Fruit fly (Drosophila melanogaster): ENCODE data around the gene CG4678.

- no peak for TF ChIP-seq Ets96B (tag; optimal IDR thresholded peaks at IDR 0.05)
- peak; percentile 60 for TF ChIP-seq Eip75B (GFP tag; optimal IDR thresholded peaks at IDR 0.05)
- peak; percentile 49 for TF ChIP-seq topi (GFP tag; optimal IDR thresholded peaks at IDR 0.05)
- peak; percentile 81 for TF ChIP-seq lz (GFP tag; optimal IDR thresholded peaks at IDR 0.05)
- peak; percentile 37 for TF ChIP-seq CG3032 (tag; optimal IDR thresholded peaks at IDR 0.05)
- no peak for TF ChIP-seq dsx (GFP tag; optimal IDR thresholded peaks at IDR 0.05; ENCODE audit: poor library complexity, severe bottlenecking)
- peak; percentile 58; the same call in 2 of the 3 replicates for TF ChIP-seq eg (GFP tag; IDR thresholded peaks at IDR 0.05)
- TF ChIP-seq Eip93F (GFP tag; optimal IDR thresholded peaks at IDR 0.05): no peak
- peak; percentile 80 for TF ChIP-seq CG31627 (GFP tag; optimal IDR thresholded peaks at IDR 0.05)
- peak; percentile 81 for TF ChIP-seq Hr39 (GFP tag; optimal IDR thresholded peaks at IDR 0.05)
- peak; percentile 78 for TF ChIP-seq CG6163 (GFP tag; IDR thresholded peaks at IDR 0.05)
Observed at dm6 chrX:16751579-16752156, 55.7 kb downstream of the CG4678 start, which contains the start of gene goe.
